Fruit fly (Drosophila melanogaster) Kc167 (cell line): ENCODE measurements around the gene Eip63F-1.

Source experiments
- Myc ChIP-seq: fragments of >200 bp; optimal IDR thresholded peaks from 2 replicates; lab custom pipeline; 2017; ENCODE audit warnings: missing external identifiers
- Sin3A ChIP-seq: fragments of >200 bp; optimal IDR thresholded peaks from 2 replicates; lab custom pipeline; 2018; ENCODE audit warnings: missing external identifiers
- h ChIP-seq: fragments of >200 bp; optimal IDR thresholded peaks from 3 replicates; lab custom pipeline; 2018; ENCODE audit warnings: missing external identifiers
- insv ChIP-seq: fragments of >200 bp; optimal IDR thresholded peaks from 3 replicates; lab custom pipeline; 2018; ENCODE audit warnings: missing external identifiers
- psq ChIP-seq: fragments of >200 bp; optimal IDR thresholded peaks from 2 replicates; lab custom pipeline; 2017; ENCODE audit warnings: missing external identifiers
- ttk ChIP-seq: sonication (Bioruptor generic); optimal IDR thresholded peaks from 2 replicates; lab custom pipeline; 2017; ENCODE audit warnings: missing external identifiers

Eip63F-1 gene

DNA sequence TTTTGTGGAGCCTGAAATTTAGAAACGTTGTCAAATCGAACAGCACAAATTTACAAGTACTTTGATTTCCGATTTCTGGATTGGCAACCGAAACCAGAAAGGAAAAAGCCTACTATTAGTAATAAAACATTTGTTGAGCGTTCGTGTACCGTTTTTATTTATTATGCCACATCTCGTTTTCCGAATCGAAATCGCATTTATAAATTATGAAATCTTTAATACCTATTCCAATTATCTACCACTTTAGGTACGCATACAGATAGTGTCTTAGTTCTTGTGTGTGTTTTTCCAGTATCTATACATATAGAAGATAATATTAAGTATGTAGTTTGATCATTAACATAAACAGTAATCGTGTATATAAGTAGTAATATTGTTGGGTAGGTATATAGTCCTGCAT is 25.6 kb downstream of the Eip63F-1 start, which contains the start of gene mge:
Gene mge (minus strand): TSS at position 101 of the 400 bp plus-strand sequence.
- TF ChIP-seq psq (lab: Kevin White, UChicago) (no peak), Myc (lab: Kevin White, UChicago) (no peak), ttk (no peak), Sin3A (lab: Kevin White, UChicago) (no peak), h (no peak)

DNA sequence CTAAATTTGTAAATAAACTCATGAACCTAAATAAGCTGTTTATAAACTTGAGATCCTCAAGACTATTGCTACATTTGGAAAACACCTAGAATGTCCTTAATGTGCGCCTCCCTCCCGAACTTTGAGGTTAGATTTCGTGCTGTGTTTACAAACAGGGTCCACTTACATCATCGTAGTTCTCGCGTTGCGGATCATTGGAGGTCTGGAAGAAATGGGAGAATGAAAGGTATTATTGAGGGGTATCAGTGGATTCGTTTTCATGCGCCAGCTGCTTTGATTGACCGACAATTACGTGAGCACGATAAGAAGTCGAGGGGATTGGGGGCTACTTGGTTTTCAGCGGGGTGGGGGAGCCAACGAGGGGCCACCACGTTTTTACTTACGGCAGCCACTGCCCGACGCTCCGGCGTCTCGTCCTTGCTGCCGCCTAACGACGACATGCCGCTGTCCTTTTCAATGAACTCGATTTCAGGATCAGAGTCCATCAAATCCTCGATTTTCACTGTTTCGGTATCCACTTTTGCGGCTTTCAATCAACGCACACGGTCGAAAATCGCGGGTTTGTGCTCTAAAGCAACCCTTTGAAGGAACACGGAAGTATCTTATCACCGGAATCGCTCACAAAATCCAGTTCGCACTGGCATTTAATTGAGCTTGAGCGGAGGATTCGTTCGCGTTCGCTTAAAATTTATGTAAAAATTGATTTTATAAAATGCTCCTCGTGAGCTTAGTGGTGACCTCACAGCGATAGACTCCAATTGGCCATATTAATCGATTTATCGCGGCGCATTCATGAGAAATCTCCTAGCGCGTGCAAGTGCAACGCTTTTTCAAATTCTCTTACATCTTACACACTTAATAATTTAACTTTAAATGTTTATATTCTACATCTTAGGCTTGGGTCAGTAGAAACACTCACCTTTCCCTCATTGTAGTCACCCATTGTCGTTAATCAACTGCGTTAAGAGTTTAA is 26.3 kb downstream of the Eip63F-1 start:
- no peak for TF ChIP-seq psq (lab: Kevin White, UChicago)
- no peak for TF ChIP-seq Sin3A (lab: Kevin White, UChicago)
- no peak for TF ChIP-seq ttk
- no peak for TF ChIP-seq h

DNA sequence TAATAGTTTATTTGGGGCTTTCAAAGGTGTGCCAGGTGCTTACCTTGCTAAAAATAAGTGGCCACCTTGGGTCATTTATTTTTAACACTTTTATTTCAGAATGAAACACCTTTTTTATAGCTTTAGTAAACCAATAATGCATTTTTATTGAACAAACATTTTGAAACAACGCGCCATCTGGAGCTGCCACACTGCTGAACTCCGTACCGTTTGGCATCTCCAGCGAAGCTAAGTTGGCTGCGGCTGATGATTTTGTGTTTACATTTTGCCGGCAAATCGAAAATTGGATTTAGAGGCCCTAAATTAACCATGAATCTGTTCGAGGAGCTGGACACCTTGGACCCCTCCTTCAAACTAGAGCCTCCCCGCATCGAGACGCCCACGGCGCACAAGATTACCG is 30.3 kb downstream of the Eip63F-1 start, which contains the start of gene ida:
Gene ida (plus strand): TSS at position 234 of the 400 bp plus-strand sequence.
- TF ChIP-seq Myc (lab: Kevin White, UChicago): no peak
- TF ChIP-seq Sin3A (lab: Kevin White, UChicago): no peak
- no peak for TF ChIP-seq psq (lab: Kevin White, UChicago)
- no peak for TF ChIP-seq insv (lab: Kevin White, UChicago)
- TF ChIP-seq h: no peak
- TF ChIP-seq ttk: no peak

DNA sequence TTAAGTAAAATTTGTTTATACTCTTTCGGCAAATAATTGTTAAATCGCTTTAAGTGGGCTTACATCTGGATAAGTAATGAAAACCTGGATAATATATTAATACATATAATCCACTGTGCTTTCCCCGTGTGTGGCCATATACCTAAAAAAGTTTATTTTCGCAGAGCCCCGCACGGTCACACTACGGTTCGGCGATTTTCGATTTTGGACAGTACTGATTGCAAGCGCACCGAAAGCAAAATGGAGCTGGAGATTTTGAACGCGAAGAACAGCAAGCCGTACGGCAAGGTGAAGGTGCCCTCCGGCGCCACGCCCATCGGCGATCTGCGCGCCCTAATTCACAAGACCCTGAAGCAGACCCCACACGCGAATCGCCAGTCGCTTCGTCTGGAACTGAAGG is 32.1 kb downstream of the Eip63F-1 start, which contains the start of gene Sc2:
Gene Sc2 (plus strand): TSS at position 192 of the 400 bp plus-strand sequence.
- TF ChIP-seq h (no peak), psq (lab: Kevin White, UChicago) (no peak), insv (lab: Kevin White, UChicago) (no peak), Myc (lab: Kevin White, UChicago) (no peak), ttk (no peak), Sin3A (lab: Kevin White, UChicago) (no peak)

- TF ChIP-seq Myc (lab: Kevin White, UChicago) (no peak), insv (lab: Kevin White, UChicago) (no peak), Sin3A (lab: Kevin White, UChicago) (no peak), psq (lab: Kevin White, UChicago) (no peak), h (no peak), ttk (no peak)
These were observed 32.8 kb downstream of the Eip63F-1 start, which contains the start of gene Ubi-p63E for dm6 chr3L:3902491-3903198. Gene Ubi-p63E, minus strand, starts transcription at chr3L:3903184.

- TF ChIP-seq psq (lab: Kevin White, UChicago) (no peak), ttk (no peak), insv (lab: Kevin White, UChicago) (no peak), h (no peak)
These were observed 33.4 kb downstream of the Eip63F-1 start for dm6 chr3L:3901865-3902490.

DNA sequence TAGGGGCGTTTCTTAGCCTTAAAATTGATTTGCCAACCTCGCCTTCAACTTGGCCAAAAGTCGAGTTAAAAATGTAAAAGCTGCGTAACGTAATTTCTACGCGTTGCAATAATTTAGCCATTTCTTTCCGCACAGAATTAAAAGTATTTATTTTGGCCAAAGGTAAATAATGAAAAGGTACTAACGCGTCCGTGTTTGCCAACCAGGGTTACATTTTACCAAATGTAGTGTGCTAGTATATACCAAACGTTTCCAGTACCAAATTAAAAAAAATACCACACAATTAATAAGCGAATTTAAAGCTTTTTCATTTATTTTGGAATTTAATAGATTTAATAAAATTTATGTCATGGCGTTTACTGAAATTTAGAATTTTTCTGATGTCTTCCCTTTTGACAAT is 36.4 kb downstream of the Eip63F-1 start, which contains the start of gene Ccz1:
Gene Ccz1 (minus strand): TSS at position 179 of the 400 bp plus-strand sequence.
- no peak for TF ChIP-seq insv (lab: Kevin White, UChicago)

DNA sequence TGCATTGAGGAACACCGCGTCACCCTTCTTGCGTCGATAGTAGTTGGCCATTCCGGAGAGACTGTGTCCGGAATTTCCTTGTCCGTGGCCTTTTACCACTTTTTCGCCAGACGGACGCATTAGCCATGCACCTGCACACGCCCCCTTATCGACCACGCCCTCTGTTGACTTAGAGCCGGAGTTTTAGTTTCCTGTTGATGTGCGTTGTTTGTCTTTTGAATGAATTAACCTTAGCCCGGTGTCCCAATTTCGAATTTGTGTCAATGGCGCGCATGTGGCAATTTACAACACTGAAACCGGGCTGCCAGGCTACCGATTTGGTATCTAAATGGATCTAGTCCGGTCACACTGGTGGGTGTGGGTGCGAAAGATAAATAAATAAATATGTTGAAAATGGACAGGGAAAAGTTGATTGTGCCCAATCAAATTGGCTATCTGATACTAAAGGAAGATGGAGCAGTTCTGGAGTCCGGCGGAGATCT is 38.8 kb downstream of the Eip63F-1 start, which contains the start of the genes Gr63a and Lamtor4:
Gene Gr63a (minus strand): TSS at position 51 of the 482 bp plus-strand sequence.
Gene Lamtor4 (plus strand): TSS at position 348 of the 482 bp plus-strand sequence.
- no peak for TF ChIP-seq psq (lab: Kevin White, UChicago)
- TF ChIP-seq insv (lab: Kevin White, UChicago): no peak
- TF ChIP-seq Myc (lab: Kevin White, UChicago): no peak
- no peak for TF ChIP-seq Sin3A (lab: Kevin White, UChicago)
- no peak for TF ChIP-seq h
- no peak for TF ChIP-seq ttk

dm6 chr3L:3894413-3894812 is 41.0 kb downstream of the Eip63F-1 start:
- TF ChIP-seq h: no peak
- no peak for TF ChIP-seq ttk
- TF ChIP-seq Sin3A (lab: Kevin White, UChicago): no peak
- no peak for TF ChIP-seq insv (lab: Kevin White, UChicago)
- no peak for TF ChIP-seq Myc (lab: Kevin White, UChicago)
- TF ChIP-seq psq (lab: Kevin White, UChicago): no peak

DNA sequence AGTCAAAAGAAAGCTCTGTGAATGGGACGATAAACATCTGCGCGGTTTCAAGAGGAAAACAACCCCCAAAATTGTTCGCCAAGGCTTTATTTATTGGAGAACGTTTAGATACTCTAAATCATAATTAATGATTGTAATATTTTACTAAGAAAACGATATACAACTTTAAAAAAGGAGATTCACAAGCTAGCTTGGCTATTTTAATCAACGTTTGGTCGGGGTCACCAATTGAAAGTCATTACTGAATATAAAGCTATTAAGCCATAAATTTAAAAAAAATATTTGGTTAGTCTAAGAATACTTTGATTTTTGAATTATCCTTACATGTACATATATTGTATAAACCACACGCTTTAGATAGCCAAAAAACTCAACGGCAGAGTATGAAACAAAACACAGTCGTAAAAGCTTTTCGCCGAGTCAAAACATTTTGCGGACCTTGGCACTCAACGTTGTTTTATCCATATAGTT is 43.2 kb downstream of the Eip63F-1 start, which contains the start of gene Fie:
Gene Fie (plus strand): TSS at position 421 of the 471 bp plus-strand sequence.
- TF ChIP-seq Sin3A (lab: Kevin White, UChicago) (no peak), insv (lab: Kevin White, UChicago) (no peak), Myc (lab: Kevin White, UChicago) (no peak), psq (lab: Kevin White, UChicago) (no peak), ttk (no peak), h (no peak)

dm6 chr3L:3890860-3891259 is 44.6 kb downstream of the Eip63F-1 start:
- TF ChIP-seq Sin3A (lab: Kevin White, UChicago) (no peak), psq (lab: Kevin White, UChicago) (no peak), insv (lab: Kevin White, UChicago) (no peak)
